Fruit fly (Drosophila melanogaster) Kc167 (cell line): Measurements from ENCODE around the gene Tim17a2.

Experiments used
- Myc ChIP-seq: fragments of >200 bp; optimal IDR thresholded peaks from 2 replicates; lab custom pipeline; 2017; ENCODE audit warnings: missing external identifiers
- Sin3A ChIP-seq: fragments of >200 bp; optimal IDR thresholded peaks from 2 replicates; lab custom pipeline; 2018; ENCODE audit warnings: missing external identifiers
- h ChIP-seq: fragments of >200 bp; optimal IDR thresholded peaks from 3 replicates; lab custom pipeline; 2018; ENCODE audit warnings: missing external identifiers
- insv ChIP-seq: fragments of >200 bp; optimal IDR thresholded peaks from 3 replicates; lab custom pipeline; 2018; ENCODE audit warnings: missing external identifiers
- psq ChIP-seq: fragments of >200 bp; optimal IDR thresholded peaks from 2 replicates; lab custom pipeline; 2017; ENCODE audit warnings: missing external identifiers
- ttk ChIP-seq: sonication (Bioruptor generic); optimal IDR thresholded peaks from 2 replicates; lab custom pipeline; 2017; ENCODE audit warnings: missing external identifiers

Gene Tim17a2

dm6 chr3R:5219466-5219865, 43.0 kb downstream of the Tim17a2 start, which contains the start of the genes Prosbeta2R2 and CG1116:
TSS of gene Prosbeta2R2 (minus strand) at chr3R:5219528.
TSS of gene CG1116 (plus strand) at chr3R:5219657.
- TF ChIP-seq Myc (lab: Kevin White, UChicago): no peak

- TF ChIP-seq Myc (lab: Kevin White, UChicago) (no peak), ttk (lab: Kevin White, UChicago) (no peak), Sin3A (lab: Kevin White, UChicago) (no peak)
Observed at dm6 chr3R:5217278-5217714, 45.2 kb downstream of the Tim17a2 start, which contains the start of gene cno. TSS of gene cno (minus strand) at chr3R:5217456.

dm6 chr3R:5216308-5216765, 46.2 kb downstream of the Tim17a2 start:
- TF ChIP-seq insv: no peak
- TF ChIP-seq psq (lab: Kevin White, UChicago): no peak
- no peak for TF ChIP-seq Sin3A (lab: Kevin White, UChicago)
- TF ChIP-seq ttk (lab: Kevin White, UChicago): no peak
- TF ChIP-seq h (lab: Kevin White, UChicago): no peak
- no peak for TF ChIP-seq Myc (lab: Kevin White, UChicago)

- no peak for TF ChIP-seq psq (lab: Kevin White, UChicago)
- no peak for TF ChIP-seq Myc (lab: Kevin White, UChicago)
- no peak for TF ChIP-seq ttk (lab: Kevin White, UChicago)
- no peak for TF ChIP-seq insv
- TF ChIP-seq Sin3A (lab: Kevin White, UChicago): no peak
- no peak for TF ChIP-seq h (lab: Kevin White, UChicago)
Observed at dm6 chr3R:5215334-5216307, 46.9 kb downstream of the Tim17a2 start.

- TF ChIP-seq insv: no peak
- no peak for TF ChIP-seq psq (lab: Kevin White, UChicago)
- TF ChIP-seq Sin3A (lab: Kevin White, UChicago): no peak
- no peak for TF ChIP-seq ttk (lab: Kevin White, UChicago)
- TF ChIP-seq h (lab: Kevin White, UChicago): no peak
- TF ChIP-seq Myc (lab: Kevin White, UChicago): no peak
Observed at dm6 chr3R:5214162-5214916, 48.2 kb downstream of the Tim17a2 start.

- TF ChIP-seq insv: no peak
- TF ChIP-seq psq (lab: Kevin White, UChicago): no peak
- TF ChIP-seq ttk (lab: Kevin White, UChicago): no peak
- TF ChIP-seq h (lab: Kevin White, UChicago): no peak
- TF ChIP-seq Sin3A (lab: Kevin White, UChicago): no peak
- TF ChIP-seq Myc (lab: Kevin White, UChicago): no peak
Observed at dm6 chr3R:5213309-5213708, 49.2 kb downstream of the Tim17a2 start.

DNA sequence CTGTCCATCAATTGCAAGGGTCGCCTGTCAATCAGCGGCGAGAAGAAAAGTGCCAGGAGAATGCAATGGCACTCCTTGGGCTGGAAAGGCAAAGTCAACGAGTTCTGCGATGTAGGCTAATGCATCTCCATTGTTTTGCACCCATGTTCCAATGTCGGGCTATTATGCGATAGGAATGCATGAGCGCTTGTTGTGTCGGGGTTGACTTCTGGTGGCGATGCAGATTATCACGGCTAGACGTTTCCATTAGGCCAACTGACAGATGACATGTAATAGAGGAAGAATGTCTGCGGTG, 49.8 kb downstream of the Tim17a2 start:
- TF ChIP-seq Sin3A (lab: Kevin White, UChicago): no peak
- no peak for TF ChIP-seq insv

DNA sequence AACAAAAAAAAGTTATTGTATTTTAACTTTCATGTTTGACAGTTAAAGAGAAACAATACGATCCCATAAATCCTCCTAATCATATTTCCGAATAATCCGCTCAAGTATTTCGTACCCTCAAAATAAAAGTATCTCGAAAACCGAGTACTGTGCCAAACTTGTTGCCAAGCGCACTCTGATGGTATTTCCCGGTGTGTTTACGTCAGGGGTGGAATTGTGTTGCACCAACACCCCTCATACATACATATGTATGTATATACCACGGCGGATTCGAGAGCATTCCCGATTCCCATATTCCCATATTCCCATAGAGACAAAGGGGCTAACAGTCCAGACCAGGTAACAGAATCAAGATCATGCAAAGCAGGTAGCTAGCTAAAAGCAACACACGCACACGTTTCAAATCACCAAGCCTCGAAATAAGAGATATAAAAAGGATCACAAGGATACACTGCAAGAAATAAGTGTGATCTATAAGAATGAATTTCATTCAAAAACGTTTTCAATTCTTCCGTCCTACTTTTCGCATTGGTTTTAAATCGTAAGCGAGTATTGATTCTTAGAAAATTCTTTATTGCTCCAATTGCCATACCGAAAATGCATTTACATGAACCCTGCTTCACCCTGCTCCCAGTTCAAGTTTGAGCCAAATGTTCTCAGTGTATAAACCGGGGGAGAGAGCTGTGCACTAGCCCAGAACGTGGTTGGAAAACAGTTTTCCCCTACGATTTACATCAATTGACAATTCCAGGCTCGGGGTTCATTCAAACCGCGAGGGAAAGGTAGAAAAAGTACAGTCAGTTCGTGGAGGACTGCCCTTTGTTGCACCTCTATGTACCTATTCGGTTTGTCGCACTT, 50.4 kb downstream of the Tim17a2 start:
- no peak for TF ChIP-seq insv
- TF ChIP-seq ttk (lab: Kevin White, UChicago): no peak
- TF ChIP-seq Sin3A (lab: Kevin White, UChicago): no peak
- TF ChIP-seq psq (lab: Kevin White, UChicago): no peak
- TF ChIP-seq Myc (lab: Kevin White, UChicago): no peak
- no peak for TF ChIP-seq h (lab: Kevin White, UChicago)

DNA sequence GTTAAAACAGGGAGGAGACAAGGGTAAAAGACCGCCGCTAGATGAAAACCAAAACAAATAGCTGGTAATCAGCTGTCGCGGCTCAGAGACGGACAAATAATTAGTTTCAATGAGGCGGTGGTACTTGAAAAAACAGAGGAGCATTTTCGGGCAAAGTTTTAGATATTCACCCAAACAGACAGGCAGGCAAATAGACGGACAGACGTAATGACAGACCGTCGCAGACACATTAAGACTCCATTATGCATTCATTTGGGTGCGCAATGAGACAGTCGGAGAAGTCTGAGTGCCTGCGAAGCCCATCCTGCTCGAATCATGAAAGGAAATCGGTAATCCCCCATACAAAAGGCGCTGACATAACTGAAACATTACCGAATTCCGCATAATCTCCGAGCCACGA, 51.1 kb downstream of the Tim17a2 start:
- TF ChIP-seq h (lab: Kevin White, UChicago): no peak

DNA sequence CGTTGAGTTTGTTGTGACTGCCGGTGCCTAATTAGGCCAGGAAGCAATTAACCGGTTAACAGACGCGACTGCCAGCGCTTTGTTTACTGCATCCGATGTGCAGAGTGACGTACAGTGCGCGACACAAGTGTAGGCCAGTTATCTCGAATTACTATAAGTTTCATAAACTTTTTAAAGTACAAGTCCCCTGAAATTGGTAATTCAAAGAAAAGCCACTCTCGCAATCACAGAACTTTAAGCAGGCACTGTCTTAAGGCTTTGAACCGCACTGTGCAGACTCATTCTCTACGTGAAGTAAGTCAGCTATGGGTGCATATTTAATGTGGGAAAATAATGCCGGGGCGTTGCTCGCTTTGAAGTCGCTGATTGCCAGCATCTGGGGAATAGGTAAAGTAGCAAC, 53.0 kb downstream of the Tim17a2 start:
- TF ChIP-seq ttk (lab: Kevin White, UChicago) (no peak), h (lab: Kevin White, UChicago) (no peak), Myc (lab: Kevin White, UChicago) (no peak), insv (no peak), psq (lab: Kevin White, UChicago) (no peak), Sin3A (lab: Kevin White, UChicago) (no peak)
